Worm (Caenorhabditis elegans) whole organism, early embryonic: ENCODE measurements around the gene pals-34.

Source experiments
- ama-1 ChIP-seq: fragments of 150-350 bp; optimal IDR thresholded peaks from 2 replicates; lab custom pipeline; 2014
- ets-7 ChIP-seq: sonication (generic microtip); optimal IDR thresholded peaks from 2 replicates; lab custom pipeline; 2016; ENCODE audit warnings: missing genotype, missing genetic modification characterization, missing compliant biosample characterization
- hmbx-1 ChIP-seq: sonication (generic microtip); optimal IDR thresholded peaks from 2 replicates; lab custom pipeline; 2016; ENCODE audit warnings: mild to moderate bottlenecking, missing genetic modification characterization, missing compliant biosample characterization
- hnd-1 ChIP-seq: sonication (generic microtip); optimal IDR thresholded peaks from 2 replicates; lab custom pipeline; 2016; ENCODE audit warnings: missing genetic modification characterization, missing compliant biosample characterization
- pes-1 ChIP-seq: fragments of 200-800 bp; sonication (Bioruptor generic); IDR thresholded peaks from 2 replicates; pipeline ENCODE4 v1.3.6; 2022; ENCODE audit warnings: missing genetic modification reagents, missing genetic modification characterization, missing compliant biosample characterization
- tbx-11 ChIP-seq: fragments of 200-800 bp; sonication (Bioruptor generic); IDR thresholded peaks from 2 replicates; pipeline ENCODE4 v1.3.6; 2022; ENCODE audit warnings: missing genetic modification characterization, missing compliant biosample characterization

DNA sequence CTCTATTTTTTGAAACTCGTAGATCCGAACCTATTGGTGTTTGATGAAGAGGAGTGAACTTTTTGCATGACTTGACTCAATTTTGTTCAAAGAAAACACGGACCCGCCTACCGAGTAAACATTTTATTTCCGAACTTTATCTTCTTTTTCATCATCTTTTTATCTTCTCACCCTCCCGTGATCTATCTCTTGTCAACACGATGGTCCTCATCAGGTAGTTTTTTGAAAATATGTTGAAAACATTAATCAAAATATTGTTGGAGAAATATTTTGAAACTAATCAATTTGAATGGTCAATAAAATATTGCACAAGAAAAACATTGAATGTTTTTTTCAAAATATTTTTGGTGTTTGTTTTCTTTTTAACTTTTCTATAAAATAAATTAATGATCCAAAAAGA lies 47.9 kb downstream of the pals-34 start:
- TF ChIP-seq tbx-11 (GFP tag; lab: Robert Waterston, UW) (no peak), ama-1 (lab: Kevin White, UChicago) (no peak), ets-7 (tag; lab: Kevin White, UChicago) (no peak), pes-1 (GFP tag; lab: Robert Waterston, UW) (no peak), hmbx-1 (tag; lab: Kevin White, UChicago) (no peak), hnd-1 (tag; lab: Kevin White, UChicago) (no peak)
